Worm (Caenorhabditis elegans) whole organism, L4/young adult: Measurements from ENCODE around the gene K09E9.3.

Source experiments
- W03F9.2 ChIP-seq: fragments of 150-350 bp; optimal IDR thresholded peaks from 2 replicates; lab custom pipeline; 2014; ENCODE audit warnings: missing biosample characterization, missing genetic modification characterization
- him-1 ChIP-seq: sonication (generic microtip); optimal IDR thresholded peaks from 2 replicates; lab custom pipeline; 2016; ENCODE audit warnings: missing genotype, missing genetic modification reagents, missing genetic modification characterization, missing compliant biosample characterization

ce11 chrX:15576942-15577341, 36.7 kb downstream of the K09E9.3 start, which contains the start of gene K09A9.6:
- TF ChIP-seq him-1 (tag; lab: Kevin White, UChicago): no peak
- TF ChIP-seq W03F9.2 (tag; lab: Kevin White, UChicago): no peak
